Worm (Caenorhabditis elegans) whole organism, L2 larva: ENCODE data around the gene sqv-6.

Source experiments
- C34F6.9 ChIP-seq: fragments of 150-350 bp; optimal IDR thresholded peaks from 2 replicates; lab custom pipeline; 2014; ENCODE audit warnings: missing biosample characterization, missing genetic modification characterization
- F13H6.1 ChIP-seq: sonication (generic microtip); optimal IDR thresholded peaks from 2 replicates; lab custom pipeline; 2016; ENCODE audit warnings: missing genetic modification characterization, missing compliant biosample characterization
- Y55F3AM.14 ChIP-seq: fragments of 200-800 bp; sonication (Bioruptor generic); optimal IDR thresholded peaks from 2 replicates; lab custom pipeline; 2018; ENCODE audit warnings: mild to moderate bottlenecking, missing genetic modification characterization, missing compliant biosample characterization
- aly-2 ChIP-seq: fragments of 150-350 bp; optimal IDR thresholded peaks from 2 replicates; lab custom pipeline; 2014; ENCODE audit warnings: missing biosample characterization, missing genetic modification characterization
- blmp-1 ChIP-seq: sonication (generic microtip); optimal IDR thresholded peaks from 2 replicates; lab custom pipeline; 2017; ENCODE audit warnings: missing genetic modification characterization, mild to moderate bottlenecking, missing compliant biosample characterization, antibody characterized with exemption, moderate library complexity; ENCODE audit not compliant: insufficient read depth
- ceh-16 ChIP-seq: fragments of 150-350 bp; optimal IDR thresholded peaks from 2 replicates; lab custom pipeline; 2014; ENCODE audit warnings: missing biosample characterization, missing genetic modification characterization
- ceh-82 ChIP-seq: fragments of 150-350 bp; optimal IDR thresholded peaks from 2 replicates; lab custom pipeline; 2014; ENCODE audit warnings: missing biosample characterization, missing genetic modification characterization
- crh-2 ChIP-seq: sonication (generic microtip); optimal IDR thresholded peaks from 2 replicates; lab custom pipeline; 2017; ENCODE audit warnings: missing biosample characterization, missing genetic modification characterization
- dmd-4 ChIP-seq: sonication (generic microtip); optimal IDR thresholded peaks from 2 replicates; lab custom pipeline; 2017; ENCODE audit warnings: missing biosample characterization, missing genetic modification characterization
- egl-27 ChIP-seq: sonication (generic microtip); optimal IDR thresholded peaks from 3 replicates; lab custom pipeline; 2017; ENCODE audit warnings: missing biosample characterization, missing genetic modification reagents, missing genetic modification characterization
- elt-1 ChIP-seq: fragments of 150-350 bp; optimal IDR thresholded peaks from 2 replicates; lab custom pipeline; 2014; ENCODE audit warnings: missing biosample characterization, missing genetic modification characterization
- elt-3 ChIP-seq: sonication (generic microtip); optimal IDR thresholded peaks from 2 replicates; lab custom pipeline; 2017; ENCODE audit warnings: missing biosample characterization, missing genetic modification characterization
- fos-1 ChIP-seq: fragments of 150-350 bp; optimal IDR thresholded peaks from 2 replicates; lab custom pipeline; 2014; ENCODE audit warnings: missing biosample characterization, missing genetic modification characterization
- lin-11 ChIP-seq: fragments of 150-350 bp; sonication (generic microtip); optimal IDR thresholded peaks from 2 replicates; lab custom pipeline; 2014; ENCODE audit warnings: missing biosample characterization, missing genetic modification characterization, inconsistent platforms, mixed read lengths
- lin-13 ChIP-seq: fragments of 150-350 bp; optimal IDR thresholded peaks from 2 replicates; lab custom pipeline; 2014; ENCODE audit warnings: missing biosample characterization, missing genetic modification reagents, missing genetic modification characterization
- lin-39 ChIP-seq: fragments of 150-350 bp; optimal IDR thresholded peaks from 2 replicates; lab custom pipeline; 2014; ENCODE audit warnings: missing biosample characterization, missing genetic modification reagents, missing genetic modification characterization
- lsy-2 ChIP-seq, 2 experiments: fragments of 150-350 bp in 1 of 2; sonication (generic microtip) in 1 of 2; optimal IDR thresholded peaks; 2 replicates each; lab custom pipeline; 2014 to 2017; ENCODE audit warnings: missing biosample characterization in 2 of 2, missing genetic modification characterization in 2 of 2
- mab-5 ChIP-seq: fragments of 150-350 bp; optimal IDR thresholded peaks from 2 replicates; lab custom pipeline; 2014; ENCODE audit warnings: missing biosample characterization, missing genetic modification characterization
- mdl-1 ChIP-seq, 2 experiments: fragments of 150-350 bp in 1 of 2; sonication (generic microtip) in 1 of 2; optimal IDR thresholded peaks; 2 replicates each; lab custom pipeline; 2017; ENCODE audit warnings: missing biosample characterization in 2 of 2, missing genetic modification characterization in 2 of 2
- nhr-10 ChIP-seq: sonication (generic microtip); optimal IDR thresholded peaks from 2 replicates; lab custom pipeline; 2017; ENCODE audit warnings: missing biosample characterization, missing genetic modification characterization
- nhr-129 ChIP-seq: fragments of 150-350 bp; optimal IDR thresholded peaks from 2 replicates; lab custom pipeline; 2014; ENCODE audit warnings: missing biosample characterization, missing genetic modification characterization
- nhr-23 ChIP-seq: fragments of 150-350 bp; optimal IDR thresholded peaks from 2 replicates; lab custom pipeline; 2014; ENCODE audit warnings: missing biosample characterization, missing genetic modification reagents, missing genetic modification characterization
- nhr-237 ChIP-seq: fragments of 150-350 bp; optimal IDR thresholded peaks from 2 replicates; lab custom pipeline; 2014; ENCODE audit warnings: missing biosample characterization, missing genetic modification characterization
- nhr-25 ChIP-seq: fragments of 150-350 bp; sonication (generic microtip); optimal IDR thresholded peaks from 3 replicates; lab custom pipeline; 2014; ENCODE audit warnings: missing biosample characterization, missing genetic modification characterization
- nhr-6 ChIP-seq: fragments of 150-350 bp; optimal IDR thresholded peaks from 2 replicates; lab custom pipeline; 2014; ENCODE audit warnings: missing biosample characterization, missing genetic modification characterization
- nhr-77 ChIP-seq: fragments of 150-350 bp; optimal IDR thresholded peaks from 2 replicates; lab custom pipeline; 2014; ENCODE audit warnings: missing biosample characterization, missing genetic modification characterization
- peb-1 ChIP-seq: fragments of 150-350 bp; optimal IDR thresholded peaks from 2 replicates; lab custom pipeline; 2014; ENCODE audit warnings: missing biosample characterization, missing genetic modification characterization
- sem-4 ChIP-seq: fragments of 150-350 bp; optimal IDR thresholded peaks from 2 replicates; lab custom pipeline; 2014; ENCODE audit warnings: missing biosample characterization, missing genetic modification reagents, missing genetic modification characterization
- skn-1 ChIP-seq: sonication (generic microtip); optimal IDR thresholded peaks from 2 replicates; lab custom pipeline; 2017; ENCODE audit warnings: missing biosample characterization, missing genetic modification characterization
- sma-3 ChIP-seq: sonication (generic microtip); optimal IDR thresholded peaks from 2 replicates; lab custom pipeline; 2016; ENCODE audit warnings: missing genetic modification reagents, missing genetic modification characterization, missing compliant biosample characterization
- sma-9 ChIP-seq, 2 experiments: fragments of 150-350 bp in 1 of 2; sonication (generic microtip) in 1 of 2; optimal IDR thresholded peaks; 2 replicates each; lab custom pipeline; 2014 to 2016; ENCODE audit warnings: missing genetic modification characterization in 2 of 2, mild to moderate bottlenecking in 1 of 2, missing biosample characterization in 1 of 2, missing compliant biosample characterization in 1 of 2, missing genetic modification reagents in 1 of 2, moderate library complexity in 1 of 2
- snpc-4 ChIP-seq: fragments of 150-350 bp; optimal IDR thresholded peaks from 2 replicates; lab custom pipeline; 2014; ENCODE audit warnings: missing biosample characterization, missing genetic modification characterization
- unc-39 ChIP-seq: fragments of 150-350 bp; optimal IDR thresholded peaks from 2 replicates; lab custom pipeline; 2014; ENCODE audit warnings: missing biosample characterization, missing genetic modification characterization
- unc-55 ChIP-seq: fragments of 150-350 bp; sonication (generic microtip); optimal IDR thresholded peaks from 3 replicates; lab custom pipeline; 2014; ENCODE audit warnings: missing biosample characterization, missing genetic modification reagents, missing genetic modification characterization
- unc-62 ChIP-seq: fragments of 150-350 bp; optimal IDR thresholded peaks from 2 replicates; lab custom pipeline; 2014; ENCODE audit warnings: missing biosample characterization, missing genetic modification reagents, missing genetic modification characterization
- zag-1 ChIP-seq: fragments of 150-350 bp; optimal IDR thresholded peaks from 2 replicates; lab custom pipeline; 2014; ENCODE audit warnings: missing biosample characterization, missing genetic modification characterization
- ztf-1 ChIP-seq: fragments of 200-800 bp; sonication (Bioruptor generic); conservative IDR thresholded peaks from 2 replicates; pipeline ENCODE4 v1.3.6; 2022; ENCODE audit warnings: missing genetic modification characterization, missing compliant biosample characterization
- ztf-11 ChIP-seq: sonication (generic microtip); optimal IDR thresholded peaks from 2 replicates; lab custom pipeline; 2017; ENCODE audit warnings: missing biosample characterization, missing genetic modification characterization
- ztf-4 ChIP-seq: fragments of 150-350 bp; optimal IDR thresholded peaks from 2 replicates; lab custom pipeline; 2014; ENCODE audit warnings: missing biosample characterization, missing genetic modification characterization

sqv-6 gene

DNA sequence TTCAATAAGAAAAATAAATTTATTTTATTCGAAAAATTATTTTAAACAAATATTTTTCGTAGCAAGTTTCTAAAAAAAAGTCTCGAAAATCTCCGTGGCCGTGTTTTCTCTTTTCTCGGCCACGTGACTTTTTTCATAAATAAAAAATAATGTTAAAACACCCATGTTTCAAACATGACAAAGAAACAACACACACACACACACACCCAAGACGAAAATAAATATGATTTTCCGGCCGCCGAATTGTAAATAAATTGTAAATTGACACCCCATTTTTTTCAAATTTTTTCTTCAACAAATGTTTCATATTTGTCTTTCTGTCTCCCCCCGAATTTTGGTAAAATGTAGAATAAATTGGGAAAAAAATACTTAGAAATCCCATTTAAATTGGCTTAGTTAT, 13.3 kb upstream of the sqv-6 start:
- TF ChIP-seq ztf-1 (GFP tag; lab: Robert Waterston, UW) (no peak), dmd-4 (tag; lab: Kevin White, UChicago) (no peak), nhr-77 (tag; lab: Kevin White, UChicago) (no peak), C34F6.9 (tag; lab: Kevin White, UChicago) (no peak), ceh-16 (no peak), unc-39 (no peak)

DNA sequence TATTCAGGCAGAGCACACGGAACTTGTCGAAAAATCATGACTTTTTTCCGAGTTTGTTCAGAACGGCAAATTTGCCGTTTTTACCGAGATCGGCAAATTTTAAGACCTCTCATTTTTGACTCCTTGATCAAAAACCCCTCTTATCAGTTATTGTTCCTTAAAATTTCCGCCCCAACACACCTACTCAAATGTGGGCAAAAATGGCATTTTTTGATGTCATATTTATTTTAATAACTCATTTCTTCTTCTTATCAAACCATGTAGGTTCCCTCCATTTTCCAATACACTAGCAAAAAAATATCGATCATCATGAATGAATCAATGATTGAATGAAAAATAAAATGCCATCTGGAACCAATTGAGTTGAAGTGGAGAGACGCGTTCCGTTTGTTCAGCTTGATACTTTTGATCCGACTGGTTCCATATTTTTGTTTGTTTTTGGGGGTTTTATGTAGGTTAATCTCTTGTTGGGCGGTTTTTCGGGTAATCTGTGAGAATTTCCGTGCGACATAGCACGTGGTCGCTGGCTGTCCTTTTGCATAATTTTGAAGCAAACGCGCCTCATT, 12.0 kb upstream of the sqv-6 start:
- TF ChIP-seq fos-1 (tag; lab: Kevin White, UChicago) (peak; percentile 74), blmp-1 (tag; lab: Kevin White, UChicago) (no peak)

DNA sequence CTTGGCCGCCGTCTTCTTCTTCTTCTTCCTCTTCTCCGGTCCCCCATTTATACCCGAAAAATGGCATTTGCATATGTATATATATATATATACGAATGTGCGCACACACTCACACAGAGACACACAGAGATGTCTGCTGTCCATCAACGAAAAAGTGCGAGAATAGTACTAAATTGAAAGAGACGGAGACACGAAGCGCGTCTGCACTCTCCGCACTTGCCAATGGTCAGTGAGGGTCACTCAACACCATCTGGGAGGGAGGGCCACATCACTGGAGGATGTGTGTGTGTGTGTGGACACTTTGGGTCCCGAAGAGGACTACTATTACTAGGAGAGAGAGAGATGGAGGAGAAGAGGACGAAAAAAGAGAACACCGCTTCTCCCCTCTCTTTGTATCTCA, 10.6 kb upstream of the sqv-6 start:
- TF ChIP-seq sma-9 (GFP tag; optimal IDR thresholded peaks at IDR 0.05; lab: Kevin White, UChicago): peak; percentile 60
- no peak for TF ChIP-seq sma-9 (tag; optimal IDR thresholded peaks at IDR 0.05; lab: Kevin White, UChicago)
- TF ChIP-seq fos-1 (tag; lab: Kevin White, UChicago): peak; percentile 58
- TF ChIP-seq nhr-237: no peak
- TF ChIP-seq nhr-129 (tag; lab: Kevin White, UChicago): peak; percentile 48
- no peak for TF ChIP-seq Y55F3AM.14 (GFP tag; lab: Kevin White, UChicago)
- no peak for TF ChIP-seq unc-39
- no peak for TF ChIP-seq ztf-1 (GFP tag; lab: Robert Waterston, UW)
- no peak for TF ChIP-seq ceh-82 (tag; lab: Kevin White, UChicago)
- no peak for TF ChIP-seq nhr-23
- no peak for TF ChIP-seq unc-62 (GFP tag; lab: Kevin White, UChicago)
- peak; percentile 11 to 64 for TF ChIP-seq lsy-2 (tag; optimal IDR thresholded peaks at IDR 0.05; lab: Kevin White, UChicago)
- TF ChIP-seq F13H6.1 (tag; lab: Kevin White, UChicago): peak; percentile 98
- peak; percentile 71 for TF ChIP-seq egl-27 (tag; lab: Kevin White, UChicago)
- TF ChIP-seq lin-13 (GFP tag; lab: Kevin White, UChicago): peak; percentile 39
- TF ChIP-seq snpc-4 (tag; lab: Kevin White, UChicago): no peak
- TF ChIP-seq ztf-11 (tag; lab: Kevin White, UChicago): no peak
- TF ChIP-seq sem-4: peak; percentile 40
- peak; percentile 75 for TF ChIP-seq C34F6.9 (tag; lab: Kevin White, UChicago)
- TF ChIP-seq zag-1 (tag; lab: Kevin White, UChicago): peak; percentile 44
- TF ChIP-seq elt-1 (tag; lab: Kevin White, UChicago): no peak
- no peak for TF ChIP-seq dmd-4 (tag; lab: Kevin White, UChicago)
- peak; percentile 21 for TF ChIP-seq nhr-6 (tag; lab: Kevin White, UChicago)
- TF ChIP-seq crh-2 (tag; lab: Kevin White, UChicago): peak; percentile 40
- no peak for TF ChIP-seq elt-3
- peak; percentile 46 for TF ChIP-seq nhr-25 (tag; lab: Kevin White, UChicago)
- TF ChIP-seq mab-5: peak; percentile 51
- TF ChIP-seq unc-55 (GFP tag; lab: Kevin White, UChicago): peak; percentile 66

DNA sequence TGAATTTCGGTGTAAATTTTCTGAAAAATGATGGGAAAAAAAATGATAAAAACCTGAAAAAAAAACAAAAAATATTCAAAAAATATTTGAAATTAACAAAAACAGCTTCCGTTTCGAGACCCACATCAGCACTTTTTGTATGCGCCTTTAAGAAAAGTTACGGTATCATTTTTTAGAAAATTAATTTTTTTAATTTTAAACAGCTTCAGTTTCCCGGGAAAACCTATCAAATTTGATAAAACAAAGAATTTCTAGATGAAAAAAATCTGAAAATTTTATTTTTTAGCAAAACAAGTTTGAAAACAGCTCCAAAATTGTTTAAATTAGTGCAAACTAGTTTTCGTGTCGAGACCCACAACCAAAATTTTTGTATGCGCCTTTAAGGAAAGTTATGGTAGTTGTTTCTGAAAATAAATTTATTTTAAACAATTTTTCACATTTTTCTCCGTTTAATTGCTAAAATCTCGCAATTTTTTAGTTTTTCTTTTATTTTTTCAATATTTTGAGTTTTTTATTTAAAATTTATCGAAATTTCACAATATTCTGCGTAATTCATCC, 4.5 kb upstream of the sqv-6 start:
- TF ChIP-seq skn-1 (tag; lab: Kevin White, UChicago): no peak
- no peak for TF ChIP-seq mdl-1 (tag; optimal IDR thresholded peaks at IDR 0.05; lab: Kevin White, UChicago)
- TF ChIP-seq lin-39: no peak
- TF ChIP-seq crh-2 (tag; lab: Kevin White, UChicago): no peak
- TF ChIP-seq ztf-4 (tag; lab: Kevin White, UChicago): no peak
- no peak for TF ChIP-seq sma-3
- no peak for TF ChIP-seq lin-11 (tag; lab: Kevin White, UChicago)
- no peak for TF ChIP-seq ztf-1 (GFP tag; lab: Robert Waterston, UW)
- no peak for TF ChIP-seq Y55F3AM.14 (GFP tag; lab: Kevin White, UChicago)
- TF ChIP-seq nhr-129 (tag; lab: Kevin White, UChicago): no peak
- no peak for TF ChIP-seq unc-39
- no peak for TF ChIP-seq aly-2
- no peak for TF ChIP-seq mab-5
- no peak for TF ChIP-seq nhr-10 (tag; lab: Kevin White, UChicago)
- TF ChIP-seq elt-1 (tag; lab: Kevin White, UChicago): no peak
- TF ChIP-seq nhr-77 (tag; lab: Kevin White, UChicago): no peak
- TF ChIP-seq peb-1: no peak
- no peak for TF ChIP-seq F13H6.1 (tag; lab: Kevin White, UChicago)
- no peak for TF ChIP-seq lin-13 (GFP tag; lab: Kevin White, UChicago)
- no peak for TF ChIP-seq nhr-25 (tag; lab: Kevin White, UChicago)
